Worm (Caenorhabditis elegans): ENCODE data around the gene tra-2.

The tra-2 gene

ce11 chrII:6928416-6928815 is 37.1 kb downstream of the tra-2 start, which contains the start of gene flcn-1 (continued):
- TF ChIP-seq cey-2 (tag; optimal IDR thresholded peaks at IDR 0.05; ENCODE audit: borderline replicate concordance, insufficient read depth) (no peak), F10B5.3 (tag; optimal IDR thresholded peaks at IDR 0.05) (no peak), set-16 (GFP tag; IDR thresholded peaks at IDR 0.05) (no peak), ZK546.5 (tag; optimal IDR thresholded peaks at IDR 0.05) (no peak), daf-19 (GFP tag; conservative IDR thresholded peaks at IDR 0.05) (no peak), unc-62 (GFP tag; optimal IDR thresholded peaks at IDR 0.05 in 1 of 2) (peak in 1 of 2 experiments; percentile 50), unc-62 (tag; optimal IDR thresholded peaks at IDR 0.05) (no peak), zip-11 (GFP tag; IDR thresholded peaks at IDR 0.05) (no peak), mdl-1 (tag; optimal IDR thresholded peaks at IDR 0.05) (peak in 1 of 2 experiments; percentile 34), unc-130 (GFP tag; optimal IDR thresholded peaks at IDR 0.05) (no peak), lir-3 (tag; optimal IDR thresholded peaks at IDR 0.05) (no peak), lin-29 (GFP tag; IDR thresholded peaks at IDR 0.05) (no peak), egl-43 (GFP tag; IDR thresholded peaks at IDR 0.05) (no peak), ces-1 (GFP tag; optimal IDR thresholded peaks at IDR 0.05) (no peak), nhr-76 (tag; optimal IDR thresholded peaks at IDR 0.05) (no peak), lsy-2 (tag; optimal IDR thresholded peaks at IDR 0.05) (peak in 1 of 2 experiments; percentile 70), lin-1 (GFP tag; IDR thresholded peaks at IDR 0.05) (0 out of 2 replicates have a peak, but pooled peaks have one; percentile 13), dve-1 (tag; optimal IDR thresholded peaks at IDR 0.05; ENCODE audit: insufficient read depth) (peak; percentile 56), Y75B8A.6 (GFP tag; IDR thresholded peaks at IDR 0.05) (no peak), nhr-77 (tag; optimal IDR thresholded peaks at IDR 0.05) (no peak), zfp-2 (tag; optimal IDR thresholded peaks at IDR 0.05) (no peak), nhr-237 (tag; optimal IDR thresholded peaks at IDR 0.05) (no peak), aha-1 (tag) (no peak), arid-1 (GFP tag; conservative IDR thresholded peaks at IDR 0.05) (no peak), ceh-82 (tag; optimal IDR thresholded peaks at IDR 0.05) (no peak), zfp-3 (GFP tag; conservative IDR thresholded peaks at IDR 0.05) (no peak), rbr-2 (tag; optimal IDR thresholded peaks at IDR 0.05) (peak; percentile 16), lin-39 (tag; optimal IDR thresholded peaks at IDR 0.05) (no peak), lim-7 (GFP tag; IDR thresholded peaks at IDR 0.05) (no peak), dmd-6 (GFP tag; IDR thresholded peaks at IDR 0.05) (0 out of 2 replicates have a peak, but pooled peaks have one; percentile 28), F44E2.7 (GFP tag; IDR thresholded peaks at IDR 0.05) (no peak), F49E8.2 (tag; optimal IDR thresholded peaks at IDR 0.05; ENCODE audit: borderline replicate concordance) (no peak), attf-4 (tag; optimal IDR thresholded peaks at IDR 0.05) (no peak), nhr-42 (GFP tag; IDR thresholded peaks at IDR 0.05) (no peak), ceh-20 (GFP tag; IDR thresholded peaks at IDR 0.05) (no peak), skn-1 (tag; optimal IDR thresholded peaks at IDR 0.05) (no peak), hmg-1.1 (GFP tag; IDR thresholded peaks at IDR 0.05) (no peak), ZK337.2 (GFP tag; IDR thresholded peaks at IDR 0.05) (no peak), Y48G9A.11 (GFP tag; IDR thresholded peaks at IDR 0.05) (no peak), mep-1 (tag; optimal IDR thresholded peaks at IDR 0.05) (peak; percentile 57), daf-8 (GFP tag; IDR thresholded peaks at IDR 0.05) (no peak), tag-97 (GFP tag; IDR thresholded peaks at IDR 0.05) (no peak), lin-38 (GFP tag; IDR thresholded peaks at IDR 0.05) (no peak), hif-1 (tag; optimal IDR thresholded peaks at IDR 0.05) (no peak), ceh-32 (tag; optimal IDR thresholded peaks at IDR 0.05; ENCODE audit: poor library complexity) (no peak), daf-16 (GFP tag; optimal IDR thresholded peaks at IDR 0.05) (no peak), daf-16 (tag; optimal IDR thresholded peaks at IDR 0.05) (peak; percentile 41), nhr-28 (tag; optimal IDR thresholded peaks at IDR 0.05) (peak; percentile 33), aly-2 (tag; optimal IDR thresholded peaks at IDR 0.05) (no peak), mxl-3 (GFP tag; optimal IDR thresholded peaks at IDR 0.05) (no peak), nhr-48 (tag; optimal IDR thresholded peaks at IDR 0.05) (no peak), nhr-11 (tag; optimal IDR thresholded peaks at IDR 0.05) (no peak), fkh-10 (GFP tag; optimal IDR thresholded peaks at IDR 0.05) (no peak)
